Worm (Caenorhabditis elegans) whole organism, L4 larva: ENCODE results near the gene srbc-83.

Experiments used
- F37D6.2 ChIP-seq: sonication (generic microtip); optimal IDR thresholded peaks from 2 replicates; lab custom pipeline; 2016; ENCODE audit warnings: mild to moderate bottlenecking, missing genetic modification characterization, missing compliant biosample characterization
- F49E8.2 ChIP-seq: sonication (generic microtip); optimal IDR thresholded peaks from 2 replicates; lab custom pipeline; 2016; ENCODE audit warnings: missing compliant biosample characterization, mild to moderate bottlenecking, missing genetic modification characterization, borderline replicate concordance
- T20F7.1 ChIP-seq: fragments of 200-800 bp; sonication (Bioruptor generic); optimal IDR thresholded peaks from 2 replicates; lab custom pipeline; 2018; ENCODE audit warnings: mild to moderate bottlenecking, missing genetic modification characterization, missing compliant biosample characterization
- T26A8.4 ChIP-seq: fragments of 200-800 bp; sonication (Bioruptor generic); IDR thresholded peaks from 2 replicates; pipeline ENCODE4 v1.3.6; 2022; ENCODE audit warnings: missing genetic modification characterization, missing compliant biosample characterization
- aha-1 ChIP-seq: fragments of 150-350 bp; peaks from one replicate; lab custom pipeline; 2014; ENCODE audit warnings: missing biosample characterization, missing genetic modification characterization
- aly-2 ChIP-seq: sonication (generic microtip); optimal IDR thresholded peaks from 2 replicates; lab custom pipeline; 2018; ENCODE audit warnings: missing biosample characterization, missing genetic modification characterization
- ama-1 ChIP-seq: fragments of 150-350 bp; optimal IDR thresholded peaks from 2 replicates; lab custom pipeline; 2014; ENCODE audit warnings: inconsistent platforms, mixed read lengths
- ceh-44 ChIP-seq: fragments of 200-800 bp; sonication (Bioruptor generic); IDR thresholded peaks from 2 replicates; pipeline ENCODE4 v1.3.6; 2022; ENCODE audit warnings: missing genetic modification reagents, missing genetic modification characterization, missing compliant biosample characterization
- ceh-82 ChIP-seq: sonication (generic microtip); optimal IDR thresholded peaks from 2 replicates; lab custom pipeline; 2017; ENCODE audit warnings: missing biosample characterization, missing genetic modification characterization
- ces-1 ChIP-seq: fragments of 150-350 bp; sonication (generic microtip); optimal IDR thresholded peaks from 4 replicates; lab custom pipeline; 2014; ENCODE audit warnings: missing biosample characterization, missing genetic modification reagents, missing genetic modification characterization
- daf-12 ChIP-seq: fragments of 150-350 bp; optimal IDR thresholded peaks from 2 replicates; lab custom pipeline; 2014; ENCODE audit warnings: missing biosample characterization, missing genetic modification reagents, missing genetic modification characterization
- daf-16 ChIP-seq, 3 experiments: sonication (generic microtip); optimal IDR thresholded peaks; 2 replicates each; lab custom pipeline; 2016 to 2017; ENCODE audit warnings: missing genetic modification characterization in 3 of 3, missing genetic modification reagents in 3 of 3, mild to moderate bottlenecking in 2 of 3, missing compliant biosample characterization in 2 of 3, missing biosample characterization in 1 of 3, moderate library complexity in 1 of 3
- daf-19 ChIP-seq: fragments of 200-800 bp; sonication (Bioruptor generic); conservative IDR thresholded peaks from 2 replicates; pipeline ENCODE4 v1.3.6; 2022; ENCODE audit warnings: missing genetic modification characterization, missing compliant biosample characterization
- dmd-8 ChIP-seq: fragments of 200-800 bp; sonication (Bioruptor generic); IDR thresholded peaks from 2 replicates; pipeline ENCODE4 v1.3.6; 2022; ENCODE audit warnings: missing genetic modification characterization, missing compliant biosample characterization
- dpl-1 ChIP-seq: fragments of 150-350 bp; optimal IDR thresholded peaks from 2 replicates; lab custom pipeline; 2014; ENCODE audit warnings: missing biosample characterization, missing genetic modification reagents, missing genetic modification characterization
- gei-8 ChIP-seq: fragments of 200-800 bp; sonication (Bioruptor generic); optimal IDR thresholded peaks from 2 replicates; lab custom pipeline; 2018; ENCODE audit warnings: mild to moderate bottlenecking, missing genetic modification characterization, missing compliant biosample characterization
- hmg-1.1 ChIP-seq: fragments of 200-800 bp; sonication (Bioruptor generic); IDR thresholded peaks from 2 replicates; pipeline ENCODE4 v1.3.6; 2022; ENCODE audit warnings: missing genetic modification reagents, missing genetic modification characterization, missing compliant biosample characterization
- jun-1 ChIP-seq: fragments of 150-350 bp; optimal IDR thresholded peaks from 2 replicates; lab custom pipeline; 2014; ENCODE audit warnings: missing biosample characterization, missing genetic modification reagents, missing genetic modification characterization
- lim-7 ChIP-seq: fragments of 200-800 bp; sonication (Bioruptor generic); IDR thresholded peaks from 2 replicates; pipeline ENCODE4 v1.3.6; 2022; ENCODE audit warnings: missing genetic modification characterization, missing compliant biosample characterization
- lin-15B ChIP-seq: fragments of 150-350 bp; sonication (generic microtip); optimal IDR thresholded peaks from 3 replicates; lab custom pipeline; 2014; ENCODE audit warnings: missing biosample characterization, missing genetic modification characterization
- lin-39 ChIP-seq: fragments of 150-350 bp; optimal IDR thresholded peaks from 2 replicates; lab custom pipeline; 2014; ENCODE audit warnings: missing biosample characterization, missing genetic modification reagents, missing genetic modification characterization
- mdl-1 ChIP-seq, 2 experiments: fragments of 150-350 bp in 1 of 2; sonication (generic microtip) in 1 of 2; optimal IDR thresholded peaks; 2 replicates each; lab custom pipeline; 2014 to 2017; ENCODE audit warnings: missing biosample characterization in 2 of 2, missing genetic modification characterization in 2 of 2
- mep-1 ChIP-seq: fragments of 150-350 bp; sonication (generic microtip); optimal IDR thresholded peaks from 3 replicates; lab custom pipeline; 2014; ENCODE audit warnings: missing biosample characterization, missing genetic modification characterization
- mxl-3 ChIP-seq: fragments of 200-800 bp; sonication (Bioruptor generic); optimal IDR thresholded peaks from 2 replicates; lab custom pipeline; 2018; ENCODE audit warnings: mild to moderate bottlenecking, missing genetic modification characterization, missing compliant biosample characterization
- nhr-48 ChIP-seq: sonication (generic microtip); optimal IDR thresholded peaks from 2 replicates; lab custom pipeline; 2016; ENCODE audit warnings: mild to moderate bottlenecking, missing genetic modification characterization, missing compliant biosample characterization
- nhr-77 ChIP-seq: fragments of 150-350 bp; optimal IDR thresholded peaks from 2 replicates; lab custom pipeline; 2014; ENCODE audit warnings: missing biosample characterization, missing genetic modification characterization
- pha-4 ChIP-seq, 2 experiments: fragments of 150-350 bp in 1 of 2; fragments of 200-800 bp in 1 of 2; sonication (Bioruptor generic) in 1 of 2; IDR thresholded peaks in 1 of 2; optimal IDR thresholded peaks in 1 of 2; 2 replicates each; pipeline versions ENCODE4 v1.3.6 to Lab custom; 2014 to 2022; ENCODE audit warnings: missing genetic modification characterization in 2 of 2, missing genetic modification reagents in 2 of 2, missing biosample characterization in 1 of 2, missing compliant biosample characterization in 1 of 2
- pqm-1 ChIP-seq: sonication (generic microtip); optimal IDR thresholded peaks from 2 replicates; lab custom pipeline; 2017; ENCODE audit warnings: missing biosample characterization, missing genetic modification characterization
- rbr-2 ChIP-seq: sonication (generic microtip); optimal IDR thresholded peaks from 2 replicates; lab custom pipeline; 2016; ENCODE audit warnings: missing genotype, missing genetic modification characterization, missing compliant biosample characterization
- spr-1 ChIP-seq: sonication (generic microtip); optimal IDR thresholded peaks from 2 replicates; lab custom pipeline; 2016; ENCODE audit warnings: mild to moderate bottlenecking, missing genetic modification characterization, missing compliant biosample characterization
- tag-97 ChIP-seq: fragments of 200-800 bp; sonication (Bioruptor generic); IDR thresholded peaks from 2 replicates; pipeline ENCODE4 v1.3.6; 2022; ENCODE audit warnings: missing genetic modification characterization, missing compliant biosample characterization
- unc-62 ChIP-seq, 3 experiments: fragments of 150-350 bp in 1 of 3; sonication (generic microtip); optimal IDR thresholded peaks in 2 of 3; peaks in 1 of 3; 1 replicate in 1 of 3; 2 replicates in 2 of 3; lab custom pipeline; 2014 to 2017; ENCODE audit warnings: missing biosample characterization in 3 of 3, missing genetic modification characterization in 3 of 3, missing genetic modification reagents in 3 of 3, missing genotype in 1 of 3
- zfp-2 ChIP-seq: sonication (generic microtip); optimal IDR thresholded peaks from 2 replicates; lab custom pipeline; 2016; ENCODE audit warnings: mild to moderate bottlenecking, missing genetic modification characterization, missing compliant biosample characterization
- zip-11 ChIP-seq: fragments of 200-800 bp; sonication (Bioruptor generic); IDR thresholded peaks from 2 replicates; pipeline ENCODE4 v1.3.6; 2022; ENCODE audit warnings: missing genetic modification characterization, missing compliant biosample characterization
- zip-2 ChIP-seq: fragments of 150-350 bp; optimal IDR thresholded peaks from 2 replicates; lab custom pipeline; 2014; ENCODE audit warnings: missing biosample characterization, missing genetic modification characterization
- ztf-11 ChIP-seq: fragments of 150-350 bp; optimal IDR thresholded peaks from 2 replicates; lab custom pipeline; 2014; ENCODE audit warnings: missing biosample characterization, missing genetic modification characterization
- ztf-7 ChIP-seq: fragments of 150-350 bp; optimal IDR thresholded peaks from 2 replicates; lab custom pipeline; 2014; ENCODE audit warnings: missing biosample characterization, missing genetic modification characterization

srbc-83 gene

ce11 chrV:16297070-16297469 lies at the start of gene srbc-83:
Gene srbc-83, plus strand, starts transcription at chrV:16297370.
- no peak for TF ChIP-seq lim-7
- TF ChIP-seq hmg-1.1 (GFP tag; lab: Robert Waterston, UW) = no peak
- no peak for TF ChIP-seq daf-16 (GFP tag; optimal IDR thresholded peaks at IDR 0.05; lab: Kevin White, UChicago)
- TF ChIP-seq daf-16 (tag; optimal IDR thresholded peaks at IDR 0.05; lab: Kevin White, UChicago) = no peak
- TF ChIP-seq pha-4 (GFP tag; IDR thresholded peaks at IDR 0.05; lab: Robert Waterston, UW) = no peak
- TF ChIP-seq pha-4 (tag; optimal IDR thresholded peaks at IDR 0.05; lab: Kevin White, UChicago) = no peak
- TF ChIP-seq daf-19 (GFP tag; lab: Robert Waterston, UW) = no peak
- TF ChIP-seq zfp-2 = no peak

DNA sequence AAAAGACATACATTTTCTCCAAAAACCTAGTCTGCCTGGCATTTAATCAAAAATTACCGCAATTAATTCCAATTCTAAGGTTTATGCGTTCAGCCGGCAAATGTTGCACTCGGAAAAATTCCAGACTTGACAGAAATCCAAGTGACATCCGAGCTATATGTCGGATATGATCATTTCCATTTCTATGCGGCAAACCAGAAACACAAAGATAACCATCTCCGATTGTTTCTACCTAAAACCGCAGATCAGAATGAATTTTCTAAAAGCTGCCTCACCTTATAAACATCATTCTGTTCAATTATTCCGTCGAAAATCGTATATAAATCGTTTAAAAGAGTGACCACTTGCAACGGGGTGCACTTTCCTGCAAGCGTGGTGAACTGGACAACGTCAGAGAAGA lies 48.1 kb upstream of the srbc-83 start:
- no peak for TF ChIP-seq dmd-8
- no peak for TF ChIP-seq lin-39
- TF ChIP-seq F37D6.2 = no peak
- no peak for TF ChIP-seq dpl-1
- TF ChIP-seq ceh-44 (GFP tag; lab: Robert Waterston, UW) = no peak
- TF ChIP-seq zip-2 = no peak
- TF ChIP-seq jun-1 = no peak

- no peak for TF ChIP-seq pqm-1
- TF ChIP-seq lin-15B = no peak
- no peak for TF ChIP-seq spr-1 (tag; lab: Kevin White, UChicago)
- TF ChIP-seq rbr-2 (tag; lab: Kevin White, UChicago) = no peak
- no peak for TF ChIP-seq ceh-82 (tag; lab: Kevin White, UChicago)
- no peak for TF ChIP-seq gei-8 (GFP tag; lab: Kevin White, UChicago)
- TF ChIP-seq F49E8.2 (tag; lab: Kevin White, UChicago) = no peak
- no peak for TF ChIP-seq mdl-1 (tag; optimal IDR thresholded peaks at IDR 0.05; lab: Kevin White, UChicago)
- no peak for TF ChIP-seq mep-1
- TF ChIP-seq ces-1 = no peak
- no peak for TF ChIP-seq ztf-7
- TF ChIP-seq aly-2 (tag; lab: Kevin White, UChicago) = no peak
- no peak for TF ChIP-seq mxl-3 (GFP tag; lab: Kevin White, UChicago)
- TF ChIP-seq nhr-48 (tag; lab: Kevin White, UChicago) = no peak
- TF ChIP-seq dmd-8 = no peak
- TF ChIP-seq aha-1 (tag; lab: Kevin White, UChicago) = no peak
Observed at ce11 chrV:16253687-16254086, 43.5 kb upstream of the srbc-83 start, which contains the start of gene gcy-20. Gene gcy-20, minus strand, starts transcription at chrV:16253787.

- TF ChIP-seq tag-97 (GFP tag; lab: Robert Waterston, UW) (no peak), daf-12 (tag; lab: Kevin White, UChicago) (no peak), ztf-11 (tag; lab: Kevin White, UChicago) (no peak), T26A8.4 (GFP tag; lab: Robert Waterston, UW) (no peak), nhr-77 (tag; lab: Kevin White, UChicago) (no peak), ama-1 (lab: Kevin White, UChicago) (no peak), T20F7.1 (GFP tag; lab: Kevin White, UChicago) (no peak), ceh-44 (GFP tag; lab: Robert Waterston, UW) (no peak)
Observed at ce11 chrV:16256395-16256794, 40.8 kb upstream of the srbc-83 start, which contains the start of gene bgnt-1.3. Gene bgnt-1.3, minus strand, starts transcription at chrV:16256495.

DNA sequence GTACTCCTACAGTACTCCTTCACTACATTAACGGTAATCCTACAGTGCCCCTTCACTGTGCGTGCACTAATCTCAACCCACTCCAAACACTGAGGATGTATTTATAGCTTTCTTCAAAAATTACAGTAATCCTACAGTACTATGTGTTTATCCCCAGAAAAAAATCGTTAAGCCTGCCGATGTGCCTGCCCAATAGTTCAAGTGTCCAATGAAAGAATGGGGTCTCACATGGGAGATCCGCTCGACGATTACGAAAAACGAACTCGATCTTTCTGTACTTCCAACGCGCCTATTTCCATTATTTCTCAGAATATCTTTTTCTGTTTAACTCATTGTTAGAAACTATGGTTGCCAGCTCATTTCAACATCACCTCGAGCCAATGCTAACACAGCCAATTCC lies 39.0 kb upstream of the srbc-83 start, which contains the start of gene nhr-218:
TSS of gene nhr-218 (plus strand) at position 301 of the 400 bp plus-strand sequence.
- no peak for TF ChIP-seq zip-11 (GFP tag; lab: Robert Waterston, UW)
- TF ChIP-seq unc-62 (GFP tag; optimal IDR thresholded peaks at IDR 0.05 in 1 of 2; lab: Kevin White, UChicago) = peak in 1 of 2 experiments; percentile 33
- no peak for TF ChIP-seq unc-62 (tag; optimal IDR thresholded peaks at IDR 0.05; lab: Kevin White, UChicago)
